Worm (Caenorhabditis elegans): ENCODE results near the gene exos-8.

DNA sequence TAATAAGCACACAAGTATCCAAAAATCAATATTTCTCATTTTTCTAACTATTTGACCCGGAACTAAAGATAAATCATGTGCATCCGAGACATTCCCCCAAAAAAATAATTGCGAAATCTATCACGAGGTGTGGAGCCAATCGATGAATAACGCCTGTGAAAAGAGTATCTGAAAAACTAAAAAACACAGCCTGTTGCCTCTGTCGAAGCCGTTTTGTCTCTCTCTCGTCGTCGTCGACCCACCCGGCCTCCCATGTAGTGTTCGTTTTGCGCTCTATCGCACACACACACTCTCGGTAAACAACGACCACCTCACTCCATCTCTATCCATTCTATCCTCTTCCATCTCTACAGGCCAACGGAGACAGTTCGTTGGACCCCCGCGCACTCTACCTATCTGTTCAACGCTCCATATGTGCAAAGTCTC, 41.3 kb downstream of the exos-8 start:
- TF ChIP-seq dpl-1 (GFP tag; optimal IDR thresholded peaks at IDR 0.05) (no peak), ceh-79 (tag; optimal IDR thresholded peaks at IDR 0.05) (no peak), Y53F4B.3 (GFP tag; IDR thresholded peaks at IDR 0.05) (no peak), somi-1 (GFP tag; optimal IDR thresholded peaks at IDR 0.05) (peak; percentile 52), lin-35 (GFP tag; optimal IDR thresholded peaks at IDR 0.05) (peak in 1 of 3 experiments; percentile 41)
